Worm (Caenorhabditis elegans): ENCODE results near the gene idpa-2.

The idpa-2 gene

DNA sequence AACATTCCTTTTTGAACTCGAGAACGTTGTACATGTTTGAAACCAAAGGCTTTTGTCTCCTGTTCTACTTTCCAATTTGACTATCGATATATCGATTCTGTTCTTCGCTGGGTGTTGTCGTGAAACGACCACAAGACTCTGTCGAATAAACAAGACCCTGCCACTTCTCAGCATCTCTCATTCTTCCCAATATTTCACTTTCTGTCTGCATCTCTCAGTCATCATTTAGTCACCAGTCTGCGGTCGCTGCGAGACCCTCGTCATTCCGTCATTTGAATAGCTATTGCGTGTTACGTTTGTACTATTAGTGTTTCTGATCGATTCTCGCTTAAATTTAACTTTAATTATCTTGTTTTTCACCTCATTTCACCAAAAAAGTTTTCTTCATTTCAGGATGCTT, 5.2 kb downstream of the idpa-2 start:
- TF ChIP-seq set-16 (GFP tag; IDR thresholded peaks at IDR 0.05) = peak; percentile 25; the same call in 1 of the 2 replicates
- peak; percentile 75 for TF ChIP-seq skn-1 (tag; optimal IDR thresholded peaks at IDR 0.05)
- peak; percentile 52 for TF ChIP-seq cey-2 (tag; optimal IDR thresholded peaks at IDR 0.05; ENCODE audit: borderline replicate concordance, insufficient read depth)
- peak; percentile 74 to 94 for TF ChIP-seq lsy-2 (tag; optimal IDR thresholded peaks at IDR 0.05)
- TF ChIP-seq snpc-4 (tag; optimal IDR thresholded peaks at IDR 0.05) = no peak
- TF ChIP-seq F44E2.7 (GFP tag; IDR thresholded peaks at IDR 0.05) = no peak
- peak; percentile 81; the same call in 1 of the 2 replicates for TF ChIP-seq egl-43 (GFP tag; IDR thresholded peaks at IDR 0.05)
- no peak for TF ChIP-seq zip-11 (GFP tag; IDR thresholded peaks at IDR 0.05)
- TF ChIP-seq dmd-8 (GFP tag; IDR thresholded peaks at IDR 0.05) = no peak
- peak; percentile 51; the same call in 1 of the 2 replicates for TF ChIP-seq lin-29 (GFP tag; IDR thresholded peaks at IDR 0.05)
- TF ChIP-seq nhr-11 (tag; optimal IDR thresholded peaks at IDR 0.05) = peak; percentile 97
- no peak for TF ChIP-seq spr-3 (GFP tag; optimal IDR thresholded peaks at IDR 0.05)
- TF ChIP-seq aha-1 (tag) = peak; percentile 99
- peak; percentile 78 for TF ChIP-seq ztf-7 (tag; optimal IDR thresholded peaks at IDR 0.05)
- no peak for TF ChIP-seq Y48G9A.11 (GFP tag; IDR thresholded peaks at IDR 0.05)
- no peak for TF ChIP-seq D1046.2 (GFP tag; IDR thresholded peaks at IDR 0.05)
- TF ChIP-seq pha-4 (GFP tag; IDR thresholded peaks at IDR 0.05) = peak; percentile 62
- peak; percentile 95 for TF ChIP-seq pha-4 (tag; optimal IDR thresholded peaks at IDR 0.05)
- peak; percentile 91 for TF ChIP-seq dmd-6 (GFP tag; IDR thresholded peaks at IDR 0.05)
- TF ChIP-seq hif-1 (tag; optimal IDR thresholded peaks at IDR 0.05) = peak in 1 of 2 experiments; percentile 83
- peak; percentile 91 for TF ChIP-seq hmg-1.1 (GFP tag; IDR thresholded peaks at IDR 0.05)
- TF ChIP-seq Y105C5A.15 (GFP tag; IDR thresholded peaks at IDR 0.05) = no peak
- peak; percentile 87 for TF ChIP-seq nhr-77 (tag; optimal IDR thresholded peaks at IDR 0.05)
- TF ChIP-seq mxl-2 (GFP tag; conservative IDR thresholded peaks at IDR 0.05) = no peak
- TF ChIP-seq nhr-48 (tag; optimal IDR thresholded peaks at IDR 0.05) = peak; percentile 70
- peak; percentile 71 for TF ChIP-seq spr-1 (tag; optimal IDR thresholded peaks at IDR 0.05)
- peak; percentile 67 for TF ChIP-seq fkh-10 (GFP tag; optimal IDR thresholded peaks at IDR 0.05)
- no peak for TF ChIP-seq nhr-237 (tag; optimal IDR thresholded peaks at IDR 0.05)
- peak; percentile 88 for TF ChIP-seq mep-1 (tag; optimal IDR thresholded peaks at IDR 0.05)
- peak in 1 of 2 experiments; percentile 83 for TF ChIP-seq mdl-1 (tag; optimal IDR thresholded peaks at IDR 0.05)
- TF ChIP-seq dmd-9 (GFP tag; IDR thresholded peaks at IDR 0.05) = no peak
- TF ChIP-seq ceh-82 (tag; optimal IDR thresholded peaks at IDR 0.05) = no peak
- peak; percentile 90 for TF ChIP-seq ama-1 (optimal IDR thresholded peaks at IDR 0.05)
- TF ChIP-seq nhr-111 (GFP tag; optimal IDR thresholded peaks at IDR 0.05) = no peak
- peak; percentile 60; the same call in 1 of the 2 replicates for TF ChIP-seq lin-38 (GFP tag; IDR thresholded peaks at IDR 0.05)
- TF ChIP-seq pqm-1 (tag; optimal IDR thresholded peaks at IDR 0.05) = peak; percentile 22
- TF ChIP-seq F49E8.2 (tag; optimal IDR thresholded peaks at IDR 0.05; ENCODE audit: borderline replicate concordance) = no peak
- no peak for TF ChIP-seq lin-39 (tag; optimal IDR thresholded peaks at IDR 0.05)
- TF ChIP-seq Y5F2A.4 (GFP tag; optimal IDR thresholded peaks at IDR 0.05) = no peak
- TF ChIP-seq daf-8 (GFP tag; IDR thresholded peaks at IDR 0.05) = no peak
- no peak for TF ChIP-seq nhr-10 (tag; optimal IDR thresholded peaks at IDR 0.05)
- peak in 1 of 2 experiments; percentile 22 for TF ChIP-seq ZK546.5 (tag; optimal IDR thresholded peaks at IDR 0.05)
- TF ChIP-seq sdz-12 (GFP tag; optimal IDR thresholded peaks at IDR 0.05) = no peak
- TF ChIP-seq fos-1 (tag; optimal IDR thresholded peaks at IDR 0.05) = no peak
- TF ChIP-seq tra-1 (GFP tag; IDR thresholded peaks at IDR 0.05) = peak; percentile 88
- peak; percentile 80; the same call in 1 of the 2 replicates for TF ChIP-seq nhr-42 (GFP tag; IDR thresholded peaks at IDR 0.05)
- TF ChIP-seq ceh-28 (tag; optimal IDR thresholded peaks at IDR 0.05) = peak; percentile 86
- TF ChIP-seq php-3 (GFP tag; IDR thresholded peaks at IDR 0.05) = peak; percentile 81
- no peak for TF ChIP-seq ces-1 (GFP tag; optimal IDR thresholded peaks at IDR 0.05)
- peak; percentile 75 for TF ChIP-seq nhr-102 (tag; optimal IDR thresholded peaks at IDR 0.05)
- TF ChIP-seq lin-15B (tag; optimal IDR thresholded peaks at IDR 0.05) = peak; percentile 6
- TF ChIP-seq zfp-2 (tag; optimal IDR thresholded peaks at IDR 0.05) = peak; percentile 61

All from whole organism, L4 larva.